Fruit fly (Drosophila melanogaster): ENCODE data around the gene Cp36.

Gene Cp36

DNA sequence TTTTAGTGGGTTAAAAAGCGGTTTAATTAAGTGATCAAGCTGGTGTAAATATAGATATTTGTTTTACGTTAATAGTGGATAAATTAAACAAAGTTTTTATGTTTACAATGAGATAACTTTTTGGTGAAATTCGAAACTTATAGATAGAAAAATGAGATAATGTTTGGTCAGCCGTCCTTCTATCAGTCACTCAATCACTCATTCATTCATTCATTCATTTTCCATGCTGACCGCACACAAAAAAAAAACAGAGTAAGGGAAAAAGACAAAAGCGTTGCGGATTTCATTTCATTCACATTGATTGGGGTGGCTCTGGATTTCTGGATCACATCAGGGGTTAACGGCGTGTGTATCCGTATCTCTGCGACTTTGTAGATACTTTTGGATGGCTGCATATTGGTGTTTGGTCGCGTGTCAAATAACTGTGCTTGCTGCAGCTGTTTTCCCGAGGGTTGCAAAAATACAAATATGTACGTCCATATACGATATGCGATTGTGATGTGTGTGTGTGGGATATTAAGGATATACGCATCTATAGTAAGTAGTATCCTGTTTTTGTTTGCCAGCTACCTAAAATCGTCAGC lies 44.5 kb downstream of the Cp36 start:
- TF ChIP-seq tai (GFP tag; optimal IDR thresholded peaks at IDR 0.05): no peak
- TF ChIP-seq Sp1 (GFP tag; optimal IDR thresholded peaks at IDR 0.05): no peak
- TF ChIP-seq OdsH (GFP tag; optimal IDR thresholded peaks at IDR 0.05): no peak
- no peak for TF ChIP-seq CG32264 (GFP tag; optimal IDR thresholded peaks at IDR 0.05)
- TF ChIP-seq foxo (GFP tag; optimal IDR thresholded peaks at IDR 0.05): no peak
- no peak for TF ChIP-seq Rel (GFP tag; optimal IDR thresholded peaks at IDR 0.05)
- TF ChIP-seq Rel (tag; optimal IDR thresholded peaks at IDR 0.05): no peak
- TF ChIP-seq Dif (GFP tag; optimal IDR thresholded peaks at IDR 0.05; ENCODE audit: partially characterized antibody): no peak
- no peak for TF ChIP-seq Myc (optimal IDR thresholded peaks at IDR 0.05)
- no peak for TF ChIP-seq fru (GFP tag; optimal IDR thresholded peaks at IDR 0.05)
- TF ChIP-seq woc (GFP tag; optimal IDR thresholded peaks at IDR 0.05): no peak
- TF ChIP-seq dl (GFP tag; optimal IDR thresholded peaks at IDR 0.05; ENCODE audit: insufficient read depth in 1 of 2, partially characterized antibody in 2 of 2): no peak
- TF ChIP-seq brk (GFP tag; optimal IDR thresholded peaks at IDR 0.05): no peak
- TF ChIP-seq dsf (GFP tag; optimal IDR thresholded peaks at IDR 0.05; ENCODE audit: borderline replicate concordance): no peak
- TF ChIP-seq CrebA (GFP tag; optimal IDR thresholded peaks at IDR 0.05; ENCODE audit: borderline replicate concordance): no peak
- no peak for TF ChIP-seq HLH106 (tag; optimal IDR thresholded peaks at IDR 0.05)
- no peak for TF ChIP-seq Hnf4 (GFP tag; optimal IDR thresholded peaks at IDR 0.05)
- no peak for TF ChIP-seq psq (GFP tag; optimal IDR thresholded peaks at IDR 0.05)
- no peak for TF ChIP-seq Abd-B (GFP tag; optimal IDR thresholded peaks at IDR 0.05)

DNA sequence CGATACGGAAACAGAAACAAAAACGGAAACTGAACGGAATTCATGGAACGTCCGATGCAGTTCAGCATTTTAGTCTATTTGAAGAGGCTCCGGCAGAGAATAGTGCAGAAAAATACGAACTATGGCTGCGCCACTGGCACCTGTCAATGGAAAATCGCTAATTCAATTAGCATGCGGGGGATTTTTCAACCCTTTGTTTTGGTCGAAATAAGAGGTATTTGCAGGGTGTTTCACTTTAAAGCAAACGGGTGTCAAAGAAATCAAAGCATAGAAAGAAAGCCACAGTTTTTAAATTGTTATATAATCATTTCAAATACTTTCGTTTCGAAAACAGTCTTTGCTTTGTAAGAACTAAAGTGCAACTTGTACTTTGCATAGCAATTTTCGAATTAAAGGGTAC lies 50.5 kb downstream of the Cp36 start, which contains the start of gene PIP82:
Gene PIP82, minus strand, starts transcription at position 101 of the 400 bp plus-strand sequence.
- no peak for TF ChIP-seq brk (GFP tag; optimal IDR thresholded peaks at IDR 0.05)
- no peak for TF ChIP-seq Hnf4 (GFP tag; optimal IDR thresholded peaks at IDR 0.05)
- TF ChIP-seq CG32264 (GFP tag; optimal IDR thresholded peaks at IDR 0.05): no peak
- no peak for TF ChIP-seq dmrt93B (GFP tag; optimal IDR thresholded peaks at IDR 0.05)
- no peak for TF ChIP-seq sage (GFP tag; optimal IDR thresholded peaks at IDR 0.05)
- no peak for TF ChIP-seq Hr78 (GFP tag; optimal IDR thresholded peaks at IDR 0.05)
- no peak for TF ChIP-seq h (GFP tag; optimal IDR thresholded peaks at IDR 0.05)
- TF ChIP-seq foxo (GFP tag; optimal IDR thresholded peaks at IDR 0.05): no peak
- TF ChIP-seq Jra (GFP tag; optimal IDR thresholded peaks at IDR 0.05): no peak
